Fruit fly (Drosophila melanogaster) whole organism, adult: ENCODE measurements around the gene CG12986.

Experiments used
- CG11617 ChIP-seq: fragments of 200-800 bp; sonication (Bioruptor generic); optimal IDR thresholded peaks from 2 replicates; lab custom pipeline; 2017; ENCODE audit warnings: mild to moderate bottlenecking, missing biosample characterization, missing genetic modification reagents, missing genetic modification characterization
- CG1620 ChIP-seq: fragments of 200-800 bp; sonication (Bioruptor generic); optimal IDR thresholded peaks from 2 replicates; lab custom pipeline; 2016; ENCODE audit warnings: missing biosample characterization, missing genetic modification characterization
- CG33017 ChIP-seq: fragments of 200-800 bp; sonication (Bioruptor generic); optimal IDR thresholded peaks from 2 replicates; lab custom pipeline; 2018; ENCODE audit warnings: missing biosample characterization, mild to moderate bottlenecking, missing genetic modification characterization, moderate library complexity
- CG5204 ChIP-seq: fragments of 200-800 bp; sonication (Bioruptor generic); optimal IDR thresholded peaks from 2 replicates; lab custom pipeline; 2016; ENCODE audit warnings: missing biosample characterization, missing genetic modification characterization
- CG7101 ChIP-seq: fragments of 200-800 bp; sonication (Bioruptor generic); optimal IDR thresholded peaks from 2 replicates; lab custom pipeline; 2018; ENCODE audit warnings: missing biosample characterization, mild to moderate bottlenecking, missing genetic modification characterization, moderate library complexity
- Clk ChIP-seq: fragments of 200-800 bp; sonication (Bioruptor generic); optimal IDR thresholded peaks from 2 replicates; lab custom pipeline; 2017; ENCODE audit warnings: missing biosample characterization, missing genetic modification characterization
- Hr96 ChIP-seq: fragments of 200-800 bp; sonication (Bioruptor generic); optimal IDR thresholded peaks from 2 replicates; lab custom pipeline; 2016; ENCODE audit warnings: missing biosample characterization, missing genetic modification characterization
- bab1 ChIP-seq: fragments of 200-800 bp; sonication (Bioruptor generic); optimal IDR thresholded peaks from 3 replicates; lab custom pipeline; 2019; ENCODE audit warnings: missing biosample characterization, mild to moderate bottlenecking, missing genetic modification characterization, moderate library complexity
- cic ChIP-seq: fragments of 200-800 bp; sonication (Bioruptor generic); optimal IDR thresholded peaks from 2 replicates; lab custom pipeline; 2017; ENCODE audit warnings: missing biosample characterization, mild to moderate bottlenecking, missing genetic modification characterization, moderate library complexity
- cnc ChIP-seq, 2 experiments: fragments of >200 bp; optimal IDR thresholded peaks; 2 replicates each; lab custom pipeline; 2017
- kay ChIP-seq: fragments of 200-800 bp; sonication (Bioruptor generic); peaks from one replicate; lab custom pipeline; 2016; ENCODE audit warnings: missing biosample characterization, missing genetic modification characterization, borderline replicate concordance
- ovo ChIP-seq: fragments of 200-800 bp; sonication (Bioruptor generic); optimal IDR thresholded peaks from 2 replicates; lab custom pipeline; 2016; ENCODE audit warnings: missing biosample characterization, missing genetic modification characterization
- pad ChIP-seq: fragments of 200-800 bp; sonication (Bioruptor generic); optimal IDR thresholded peaks from 3 replicates; lab custom pipeline; 2017; ENCODE audit warnings: missing biosample characterization, missing genetic modification characterization, mild to moderate bottlenecking, moderate library complexity, missing genetic modification reagents
- toe ChIP-seq: fragments of 200-800 bp; sonication (Bioruptor generic); optimal IDR thresholded peaks from 2 replicates; lab custom pipeline; 2016; ENCODE audit warnings: missing biosample characterization, missing genetic modification characterization

DNA sequence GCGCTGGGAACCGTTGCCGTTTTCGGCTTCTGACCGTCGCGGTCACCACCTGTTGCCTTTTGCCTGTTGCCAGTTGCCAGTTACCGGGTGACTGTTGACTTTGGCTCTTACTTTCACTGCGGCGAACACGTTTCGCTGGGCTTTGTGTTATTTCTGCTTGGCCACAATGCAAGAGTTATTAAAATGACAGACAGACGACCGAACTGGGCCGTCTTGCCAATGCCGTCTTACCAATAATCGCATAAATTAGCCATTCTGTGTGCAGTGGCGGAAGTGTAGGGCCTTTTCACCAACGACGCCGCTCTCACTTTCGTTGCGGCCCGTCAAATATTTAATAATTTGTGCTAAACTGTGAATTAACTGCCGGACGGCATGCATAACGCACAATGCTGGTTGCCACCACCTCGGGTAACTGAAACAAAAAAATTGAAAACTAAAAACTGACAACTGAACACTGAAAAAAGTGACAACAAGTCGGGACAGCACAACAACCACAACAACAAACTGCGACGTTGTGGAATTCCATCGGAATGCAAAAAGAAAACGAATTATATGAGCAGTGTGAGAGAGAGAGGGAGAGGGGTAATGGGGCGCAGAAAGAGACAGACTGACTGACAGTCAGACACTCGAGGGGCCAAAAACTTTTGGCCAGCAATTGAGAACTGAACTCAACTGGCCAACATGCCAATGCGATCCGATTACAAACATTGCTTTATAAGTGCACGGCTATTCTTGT, 9.0 kb upstream of the CG12986 start:
- TF ChIP-seq CG1620 (no peak), pad (GFP tag; lab: Kevin White, UChicago) (no peak), bab1 (GFP tag; lab: Kevin White, UChicago) (no peak), ovo (no peak), Clk (GFP tag; lab: Kevin White, UChicago) (no peak), CG5204 (no peak), Hr96 (GFP tag; lab: Kevin White, UChicago) (no peak), toe (GFP tag; lab: Kevin White, UChicago) (no peak), cnc (optimal IDR thresholded peaks at IDR 0.05; lab: Kevin White, UChicago) (no peak), CG33017 (tag; lab: Kevin White, UChicago) (no peak), CG11617 (no peak), cic (GFP tag; lab: Kevin White, UChicago) (no peak), kay (GFP tag; lab: Kevin White, UChicago) (no peak), CG7101 (no peak)
